Worm (Caenorhabditis elegans) whole organism, L1 larva: Measurements from ENCODE around the gene Y58A7A.4.

ENCODE experiments used
- F16B12.6 ChIP-seq: fragments of 150-350 bp; optimal IDR thresholded peaks from 2 replicates; lab custom pipeline; 2014; ENCODE audit warnings: missing biosample characterization, missing genetic modification characterization
- aha-1 ChIP-seq: fragments of 150-350 bp; optimal IDR thresholded peaks from 2 replicates; lab custom pipeline; 2014; ENCODE audit warnings: missing biosample characterization, missing genetic modification characterization
- blmp-1 ChIP-seq: fragments of 150-350 bp; optimal IDR thresholded peaks from 2 replicates; lab custom pipeline; 2014; ENCODE audit warnings: missing biosample characterization, missing genetic modification characterization
- ceh-63 ChIP-seq: fragments of 200-800 bp; sonication (Bioruptor generic); optimal IDR thresholded peaks from 2 replicates; lab custom pipeline; 2018; ENCODE audit warnings: mild to moderate bottlenecking, missing genetic modification characterization, missing compliant biosample characterization
- ceh-8 ChIP-seq: fragments of 200-800 bp; sonication (Bioruptor generic); optimal IDR thresholded peaks from 2 replicates; lab custom pipeline; 2018; ENCODE audit warnings: mild to moderate bottlenecking, missing genetic modification characterization, moderate library complexity, missing compliant biosample characterization
- ceh-88 ChIP-seq: fragments of 200-800 bp; sonication (Bioruptor generic); IDR thresholded peaks from 2 replicates; pipeline ENCODE4 v1.3.6; 2022; ENCODE audit warnings: missing genetic modification characterization, missing compliant biosample characterization
- dsc-1 ChIP-seq: sonication (generic microtip); optimal IDR thresholded peaks from 2 replicates; lab custom pipeline; 2016; ENCODE audit warnings: mild to moderate bottlenecking, missing genetic modification characterization, missing compliant biosample characterization
- efl-3 ChIP-seq: fragments of 200-800 bp; sonication (Bioruptor generic); optimal IDR thresholded peaks from 2 replicates; lab custom pipeline; 2018; ENCODE audit warnings: mild to moderate bottlenecking, missing genetic modification characterization, missing compliant biosample characterization
- elt-3 ChIP-seq, 6 experiments: fragments of 150-350 bp in 1 of 6; sonication (generic microtip); optimal IDR thresholded peaks; 2 replicates each; lab custom pipeline; 2017 to 2018; ENCODE audit warnings: missing biosample characterization in 6 of 6, missing genetic modification characterization in 6 of 6, inconsistent platforms in 1 of 6
- ets-5 ChIP-seq: fragments of 200-800 bp; sonication (Bioruptor generic); IDR thresholded peaks from 2 replicates; pipeline ENCODE4 v1.3.6; 2022; ENCODE audit warnings: missing genetic modification characterization, missing compliant biosample characterization
- fkh-4 ChIP-seq: sonication (generic microtip); optimal IDR thresholded peaks from 2 replicates; lab custom pipeline; 2016; ENCODE audit warnings: missing compliant biosample characterization, missing genetic modification characterization, borderline replicate concordance
- grh-1 ChIP-seq: fragments of 200-800 bp; sonication (Bioruptor generic); IDR thresholded peaks from 2 replicates; pipeline ENCODE4 v1.3.6; 2022; ENCODE audit warnings: missing genetic modification reagents, missing genetic modification characterization, missing compliant biosample characterization
- hpl-2 ChIP-seq: fragments of 150-350 bp; optimal IDR thresholded peaks from 2 replicates; lab custom pipeline; 2014; ENCODE audit warnings: missing biosample characterization, missing genetic modification reagents, missing genetic modification characterization
- irx-1 ChIP-seq: sonication (generic microtip); optimal IDR thresholded peaks from 2 replicates; lab custom pipeline; 2016; ENCODE audit warnings: missing genetic modification characterization, missing compliant biosample characterization
- jun-1 ChIP-seq: fragments of 150-350 bp; optimal IDR thresholded peaks from 2 replicates; lab custom pipeline; 2014; ENCODE audit warnings: missing biosample characterization, missing genetic modification reagents, missing genetic modification characterization
- lin-13 ChIP-seq: fragments of 150-350 bp; optimal IDR thresholded peaks from 2 replicates; lab custom pipeline; 2014; ENCODE audit warnings: missing biosample characterization, missing genetic modification reagents, missing genetic modification characterization
- lin-14 ChIP-seq: fragments of 200-800 bp; sonication (Bioruptor generic); optimal IDR thresholded peaks from 2 replicates; lab custom pipeline; 2018; ENCODE audit warnings: mild to moderate bottlenecking, missing genetic modification characterization, moderate library complexity, missing compliant biosample characterization
- lin-35 ChIP-seq, 2 experiments: fragments of 150-350 bp; optimal IDR thresholded peaks; 2 replicates each; lab custom pipeline; 2014; ENCODE audit warnings: missing biosample characterization in 2 of 2, missing genetic modification characterization in 2 of 2, missing genetic modification reagents in 2 of 2
- lin-39 ChIP-seq: fragments of 150-350 bp; optimal IDR thresholded peaks from 2 replicates; lab custom pipeline; 2014; ENCODE audit warnings: missing biosample characterization, missing genetic modification reagents, missing genetic modification characterization
- lir-3 ChIP-seq: sonication (generic microtip); optimal IDR thresholded peaks from 2 replicates; lab custom pipeline; 2016; ENCODE audit warnings: mild to moderate bottlenecking, missing genetic modification characterization, moderate library complexity, missing compliant biosample characterization; ENCODE audit not compliant: poor library complexity
- lsy-2 ChIP-seq, 2 experiments: fragments of 150-350 bp; optimal IDR thresholded peaks; 2 replicates each; lab custom pipeline; 2014; ENCODE audit warnings: missing biosample characterization in 2 of 2, missing genetic modification characterization in 2 of 2
- mab-9 ChIP-seq: fragments of 200-800 bp; sonication (Bioruptor generic); IDR thresholded peaks from 2 replicates; pipeline ENCODE4 v1.3.6; 2022; ENCODE audit warnings: missing genetic modification reagents, missing genetic modification characterization, missing compliant biosample characterization
- mdl-1 ChIP-seq, 2 experiments: fragments of 150-350 bp; optimal IDR thresholded peaks; 2 replicates each; lab custom pipeline; 2014 to 2017; ENCODE audit warnings: missing biosample characterization in 2 of 2, missing genetic modification characterization in 2 of 2, inconsistent platforms in 1 of 2
- mep-1 ChIP-seq: fragments of 150-350 bp; optimal IDR thresholded peaks from 2 replicates; lab custom pipeline; 2014; ENCODE audit warnings: missing biosample characterization, missing genetic modification characterization
- nhr-85 ChIP-seq: sonication (generic microtip); peaks from one replicate; lab custom pipeline; 2016; ENCODE audit warnings: missing genetic modification characterization, inconsistent platforms, missing compliant biosample characterization
- pag-3 ChIP-seq: sonication (generic microtip); optimal IDR thresholded peaks from 2 replicates; lab custom pipeline; 2017; ENCODE audit warnings: missing genetic modification characterization, mild to moderate bottlenecking, missing compliant biosample characterization, antibody characterized with exemption, borderline replicate concordance; ENCODE audit not compliant: insufficient read depth
- rnt-1 ChIP-seq: sonication (generic microtip); optimal IDR thresholded peaks from 2 replicates; lab custom pipeline; 2016; ENCODE audit warnings: mild to moderate bottlenecking, missing genetic modification characterization, moderate library complexity, missing compliant biosample characterization
- snpc-4 ChIP-seq: fragments of 150-350 bp; optimal IDR thresholded peaks from 2 replicates; lab custom pipeline; 2014; ENCODE audit warnings: missing biosample characterization, missing genetic modification characterization
- snu-23 ChIP-seq: sonication (generic microtip); optimal IDR thresholded peaks from 2 replicates; lab custom pipeline; 2016; ENCODE audit warnings: missing genetic modification characterization, missing compliant biosample characterization
- swsn-7 ChIP-seq: sonication (generic microtip); optimal IDR thresholded peaks from 2 replicates; lab custom pipeline; 2016; ENCODE audit warnings: missing genetic modification characterization, missing compliant biosample characterization
- tbx-2 ChIP-seq: sonication (generic microtip); optimal IDR thresholded peaks from 2 replicates; lab custom pipeline; 2016; ENCODE audit warnings: missing genetic modification characterization, missing compliant biosample characterization
- tlp-1 ChIP-seq: fragments of 150-350 bp; optimal IDR thresholded peaks from 2 replicates; lab custom pipeline; 2014; ENCODE audit warnings: missing biosample characterization, missing genetic modification characterization
- unc-30 ChIP-seq: sonication (generic microtip); optimal IDR thresholded peaks from 2 replicates; lab custom pipeline; 2017; ENCODE audit warnings: missing biosample characterization, missing genetic modification characterization
- unc-98 ChIP-seq: fragments of 200-800 bp; sonication (Bioruptor generic); IDR thresholded peaks from 2 replicates; pipeline ENCODE4 v1.3.6; 2022; ENCODE audit warnings: missing genetic modification characterization, missing compliant biosample characterization
- vab-15 ChIP-seq: sonication (generic microtip); optimal IDR thresholded peaks from 2 replicates; lab custom pipeline; 2017; ENCODE audit warnings: missing genotype, mild to moderate bottlenecking, missing genetic modification characterization, missing compliant biosample characterization
- ztf-11 ChIP-seq, 2 experiments: sonication (generic microtip); optimal IDR thresholded peaks; 2 replicates each; lab custom pipeline; 2016 to 2017; ENCODE audit warnings: missing genetic modification characterization in 2 of 2, missing biosample characterization in 1 of 2, missing compliant biosample characterization in 1 of 2
- ztf-4 ChIP-seq: fragments of 150-350 bp; optimal IDR thresholded peaks from 2 replicates; lab custom pipeline; 2014; ENCODE audit warnings: missing biosample characterization, missing genetic modification characterization

Y58A7A.4 gene

ce11 chrV:5040925-5041324, 43.9 kb downstream of the Y58A7A.4 start, which contains the start of gene K11D12.8:
K11D12.8 (minus strand) TSS chrV:5041001.
- TF ChIP-seq blmp-1 (tag; lab: Kevin White, UChicago) (peak; percentile 71), pag-3 (tag; lab: Kevin White, UChicago) (no peak)
- TF ChIP-seq, all 84 proteins: peak for 1

ce11 chrV:5039559-5039958, 45.2 kb downstream of the Y58A7A.4 start, which contains the start of gene K11D12.11:
K11D12.11 (minus strand) TSS chrV:5039600.
- no peak for TF ChIP-seq unc-98 (GFP tag; lab: Robert Waterston, UW)
- peak; percentile 97 for TF ChIP-seq dsc-1 (tag; lab: Kevin White, UChicago)
- TF ChIP-seq snu-23 (GFP tag; lab: Kevin White, UChicago): no peak
- peak; percentile 83 for TF ChIP-seq fkh-4
- TF ChIP-seq lir-3: no peak
- TF ChIP-seq irx-1: no peak
- TF ChIP-seq lin-39 (tag; lab: Kevin White, UChicago): no peak
- TF ChIP-seq jun-1 (tag; lab: Kevin White, UChicago): no peak
- no peak for TF ChIP-seq pag-3 (tag; lab: Kevin White, UChicago)

- TF ChIP-seq ets-5 (GFP tag; lab: Robert Waterston, UW) (no peak), vab-15 (tag; lab: Kevin White, UChicago) (no peak), grh-1 (peak; percentile 54), lin-35 (GFP tag; optimal IDR thresholded peaks at IDR 0.05; lab: Kevin White, UChicago) (peak in 1 of 2 experiments; percentile 5), nhr-85 (tag; lab: Kevin White, UChicago) (peak; percentile 85), blmp-1 (tag; lab: Kevin White, UChicago) (peak; percentile 83), lin-14 (GFP tag; lab: Kevin White, UChicago) (peak; percentile 48), F16B12.6 (tag; lab: Kevin White, UChicago) (no peak), elt-3 (tag; optimal IDR thresholded peaks at IDR 0.05; lab: Kevin White, UChicago) (peak in 1 of 6 experiments; percentile 23)
Measured at ce11 chrV:5038449-5038848, 46.4 kb downstream of the Y58A7A.4 start.

ce11 chrV:5036364-5036763, 48.4 kb downstream of the Y58A7A.4 start, which contains the start of gene K11D12.7:
K11D12.7 (minus strand) TSS chrV:5036464.
- TF ChIP-seq snpc-4 (tag; lab: Kevin White, UChicago) (no peak), swsn-7 (no peak), unc-98 (GFP tag; lab: Robert Waterston, UW) (no peak), aha-1 (no peak), mab-9 (GFP tag; lab: Robert Waterston, UW) (no peak), ceh-8 (GFP tag; lab: Kevin White, UChicago) (no peak), tlp-1 (no peak), lsy-2 (tag; optimal IDR thresholded peaks at IDR 0.05; lab: Kevin White, UChicago) (no peak), lin-39 (tag; lab: Kevin White, UChicago) (no peak), unc-30 (tag; lab: Kevin White, UChicago) (no peak)

- TF ChIP-seq hpl-2 (GFP tag; lab: Kevin White, UChicago) (no peak), tbx-2 (tag; lab: Kevin White, UChicago) (no peak), ceh-88 (GFP tag; lab: Robert Waterston, UW) (no peak), ets-5 (GFP tag; lab: Robert Waterston, UW) (no peak), ztf-11 (tag; optimal IDR thresholded peaks at IDR 0.05; lab: Kevin White, UChicago) (no peak), ztf-4 (tag; lab: Kevin White, UChicago) (no peak), lin-14 (GFP tag; lab: Kevin White, UChicago) (no peak), pag-3 (tag; lab: Kevin White, UChicago) (no peak), dsc-1 (tag; lab: Kevin White, UChicago) (no peak), mdl-1 (tag; optimal IDR thresholded peaks at IDR 0.05; lab: Kevin White, UChicago) (no peak), grh-1 (no peak), rnt-1 (tag; lab: Kevin White, UChicago) (no peak), lin-13 (GFP tag; lab: Kevin White, UChicago) (no peak), vab-15 (tag; lab: Kevin White, UChicago) (no peak), aha-1 (no peak), efl-3 (GFP tag; lab: Kevin White, UChicago) (no peak), mab-9 (GFP tag; lab: Robert Waterston, UW) (no peak), mep-1 (tag; lab: Kevin White, UChicago) (no peak), ceh-63 (GFP tag; lab: Kevin White, UChicago) (no peak)
Measured at ce11 chrV:5035058-5035457, 49.7 kb downstream of the Y58A7A.4 start, which contains the start of gene K11D12.6. K11D12.6 (minus strand) TSS chrV:5035158.
